Worm (Caenorhabditis elegans) whole organism, L1 larva: Measurements from ENCODE around the gene mes-2.

ENCODE experiments used
- F16B12.6 ChIP-seq: fragments of 150-350 bp; optimal IDR thresholded peaks from 2 replicates; lab custom pipeline; 2014; ENCODE audit warnings: missing biosample characterization, missing genetic modification characterization
- Y116A8C.19 ChIP-seq: sonication (generic microtip); optimal IDR thresholded peaks from 2 replicates; lab custom pipeline; 2016; ENCODE audit warnings: missing compliant biosample characterization, missing genetic modification characterization, borderline replicate concordance
- aly-2 ChIP-seq: fragments of 150-350 bp; optimal IDR thresholded peaks from 2 replicates; lab custom pipeline; 2014; ENCODE audit warnings: missing biosample characterization, missing genetic modification characterization
- ama-1 ChIP-seq: fragments of 150-350 bp; optimal IDR thresholded peaks from 2 replicates; lab custom pipeline; 2014
- ceh-63 ChIP-seq: fragments of 200-800 bp; sonication (Bioruptor generic); optimal IDR thresholded peaks from 2 replicates; lab custom pipeline; 2018; ENCODE audit warnings: mild to moderate bottlenecking, missing genetic modification characterization, missing compliant biosample characterization
- ceh-82 ChIP-seq, 3 experiments: fragments of 150-350 bp in 1 of 3; sonication (generic microtip) in 2 of 3; optimal IDR thresholded peaks; 2 replicates each; lab custom pipeline; 2014 to 2017; ENCODE audit warnings: missing biosample characterization in 3 of 3, missing genetic modification characterization in 3 of 3
- ceh-88 ChIP-seq: fragments of 200-800 bp; sonication (Bioruptor generic); IDR thresholded peaks from 2 replicates; pipeline ENCODE4 v1.3.6; 2022; ENCODE audit warnings: missing genetic modification characterization, missing compliant biosample characterization
- ces-1 ChIP-seq: fragments of 150-350 bp; optimal IDR thresholded peaks from 2 replicates; lab custom pipeline; 2014; ENCODE audit warnings: missing biosample characterization, missing genetic modification reagents, missing genetic modification characterization
- dsc-1 ChIP-seq: sonication (generic microtip); optimal IDR thresholded peaks from 2 replicates; lab custom pipeline; 2016; ENCODE audit warnings: mild to moderate bottlenecking, missing genetic modification characterization, missing compliant biosample characterization
- efl-3 ChIP-seq: fragments of 200-800 bp; sonication (Bioruptor generic); optimal IDR thresholded peaks from 2 replicates; lab custom pipeline; 2018; ENCODE audit warnings: mild to moderate bottlenecking, missing genetic modification characterization, missing compliant biosample characterization
- egl-27 ChIP-seq, 2 experiments: fragments of 150-350 bp in 1 of 2; sonication (generic microtip); optimal IDR thresholded peaks; 3 replicates each; lab custom pipeline; 2017 to 2018; ENCODE audit warnings: missing biosample characterization in 2 of 2, missing genetic modification characterization in 2 of 2, missing genetic modification reagents in 2 of 2
- elt-3 ChIP-seq, 6 experiments: fragments of 150-350 bp in 1 of 6; sonication (generic microtip); optimal IDR thresholded peaks; 2 replicates each; lab custom pipeline; 2017 to 2018; ENCODE audit warnings: missing biosample characterization in 6 of 6, missing genetic modification characterization in 6 of 6, inconsistent platforms in 1 of 6
- ets-5 ChIP-seq: fragments of 200-800 bp; sonication (Bioruptor generic); IDR thresholded peaks from 2 replicates; pipeline ENCODE4 v1.3.6; 2022; ENCODE audit warnings: missing genetic modification characterization, missing compliant biosample characterization
- fkh-4 ChIP-seq: sonication (generic microtip); optimal IDR thresholded peaks from 2 replicates; lab custom pipeline; 2016; ENCODE audit warnings: missing compliant biosample characterization, missing genetic modification characterization, borderline replicate concordance
- fkh-8 ChIP-seq: sonication (generic microtip); optimal IDR thresholded peaks from 2 replicates; lab custom pipeline; 2016; ENCODE audit warnings: mild to moderate bottlenecking, missing genetic modification characterization, missing compliant biosample characterization
- grh-1 ChIP-seq: fragments of 200-800 bp; sonication (Bioruptor generic); IDR thresholded peaks from 2 replicates; pipeline ENCODE4 v1.3.6; 2022; ENCODE audit warnings: missing genetic modification reagents, missing genetic modification characterization, missing compliant biosample characterization
- hpl-2 ChIP-seq: fragments of 150-350 bp; optimal IDR thresholded peaks from 2 replicates; lab custom pipeline; 2014; ENCODE audit warnings: missing biosample characterization, missing genetic modification reagents, missing genetic modification characterization
- jun-1 ChIP-seq: fragments of 150-350 bp; optimal IDR thresholded peaks from 2 replicates; lab custom pipeline; 2014; ENCODE audit warnings: missing biosample characterization, missing genetic modification reagents, missing genetic modification characterization
- lin-15B ChIP-seq: fragments of 150-350 bp; sonication (generic microtip); optimal IDR thresholded peaks from 3 replicates; lab custom pipeline; 2014; ENCODE audit warnings: missing biosample characterization, missing genetic modification characterization
- lir-3 ChIP-seq: sonication (generic microtip); optimal IDR thresholded peaks from 2 replicates; lab custom pipeline; 2016; ENCODE audit warnings: mild to moderate bottlenecking, missing genetic modification characterization, moderate library complexity, missing compliant biosample characterization; ENCODE audit not compliant: poor library complexity
- mab-9 ChIP-seq: fragments of 200-800 bp; sonication (Bioruptor generic); IDR thresholded peaks from 2 replicates; pipeline ENCODE4 v1.3.6; 2022; ENCODE audit warnings: missing genetic modification reagents, missing genetic modification characterization, missing compliant biosample characterization
- mdl-1 ChIP-seq, 2 experiments: fragments of 150-350 bp; optimal IDR thresholded peaks; 2 replicates each; lab custom pipeline; 2014 to 2017; ENCODE audit warnings: missing biosample characterization in 2 of 2, missing genetic modification characterization in 2 of 2, inconsistent platforms in 1 of 2
- mep-1 ChIP-seq: fragments of 150-350 bp; optimal IDR thresholded peaks from 2 replicates; lab custom pipeline; 2014; ENCODE audit warnings: missing biosample characterization, missing genetic modification characterization
- nhr-19 ChIP-seq: fragments of 200-800 bp; sonication (Bioruptor generic); conservative IDR thresholded peaks from 2 replicates; pipeline ENCODE4 v1.3.6; 2022; ENCODE audit warnings: missing genetic modification characterization, missing compliant biosample characterization
- nhr-20 ChIP-seq: sonication (generic microtip); optimal IDR thresholded peaks from 2 replicates; lab custom pipeline; 2016; ENCODE audit warnings: mild to moderate bottlenecking, missing genetic modification characterization, missing compliant biosample characterization
- nhr-47 ChIP-seq: sonication (generic microtip); optimal IDR thresholded peaks from 2 replicates; lab custom pipeline; 2016; ENCODE audit warnings: mild to moderate bottlenecking, missing genetic modification characterization, moderate library complexity, missing compliant biosample characterization
- nhr-76 ChIP-seq: sonication (generic microtip); optimal IDR thresholded peaks from 2 replicates; lab custom pipeline; 2017; ENCODE audit warnings: missing biosample characterization, missing genetic modification characterization
- nhr-77 ChIP-seq: fragments of 150-350 bp; optimal IDR thresholded peaks from 2 replicates; lab custom pipeline; 2014; ENCODE audit warnings: missing biosample characterization, missing genetic modification characterization
- nhr-84 ChIP-seq: sonication (generic microtip); optimal IDR thresholded peaks from 2 replicates; lab custom pipeline; 2017; ENCODE audit warnings: missing biosample characterization, missing genetic modification characterization
- pax-3 ChIP-seq: fragments of 200-800 bp; sonication (Bioruptor generic); optimal IDR thresholded peaks from 2 replicates; lab custom pipeline; 2018; ENCODE audit warnings: mild to moderate bottlenecking, missing genetic modification characterization, moderate library complexity, missing compliant biosample characterization
- skn-1 ChIP-seq: fragments of 150-350 bp; optimal IDR thresholded peaks from 2 replicates; lab custom pipeline; 2014; ENCODE audit warnings: missing biosample characterization, missing genetic modification characterization
- snu-23 ChIP-seq: sonication (generic microtip); optimal IDR thresholded peaks from 2 replicates; lab custom pipeline; 2016; ENCODE audit warnings: missing genetic modification characterization, missing compliant biosample characterization
- sox-4 ChIP-seq: sonication (generic microtip); optimal IDR thresholded peaks from 2 replicates; lab custom pipeline; 2016; ENCODE audit warnings: missing genetic modification characterization, missing compliant biosample characterization
- sptf-1 ChIP-seq: fragments of 150-350 bp; optimal IDR thresholded peaks from 2 replicates; lab custom pipeline; 2014; ENCODE audit warnings: missing biosample characterization, missing genetic modification characterization
- sup-37 ChIP-seq: fragments of 200-800 bp; sonication (Bioruptor generic); optimal IDR thresholded peaks from 2 replicates; lab custom pipeline; 2018; ENCODE audit warnings: mild to moderate bottlenecking, missing genetic modification characterization, missing compliant biosample characterization
- tbx-2 ChIP-seq: sonication (generic microtip); optimal IDR thresholded peaks from 2 replicates; lab custom pipeline; 2016; ENCODE audit warnings: missing genetic modification characterization, missing compliant biosample characterization
- unc-98 ChIP-seq: fragments of 200-800 bp; sonication (Bioruptor generic); IDR thresholded peaks from 2 replicates; pipeline ENCODE4 v1.3.6; 2022; ENCODE audit warnings: missing genetic modification characterization, missing compliant biosample characterization
- zag-1 ChIP-seq: fragments of 150-350 bp; optimal IDR thresholded peaks from 2 replicates; lab custom pipeline; 2014; ENCODE audit warnings: missing biosample characterization, missing genetic modification characterization
- zip-4 ChIP-seq: fragments of 200-800 bp; sonication (Bioruptor generic); optimal IDR thresholded peaks from 2 replicates; lab custom pipeline; 2018; ENCODE audit warnings: mild to moderate bottlenecking, missing genetic modification characterization, moderate library complexity, missing compliant biosample characterization
- ztf-11 ChIP-seq, 2 experiments: sonication (generic microtip); optimal IDR thresholded peaks; 2 replicates each; lab custom pipeline; 2016 to 2017; ENCODE audit warnings: missing genetic modification characterization in 2 of 2, missing biosample characterization in 1 of 2, missing compliant biosample characterization in 1 of 2
- ztf-4 ChIP-seq: fragments of 150-350 bp; optimal IDR thresholded peaks from 2 replicates; lab custom pipeline; 2014; ENCODE audit warnings: missing biosample characterization, missing genetic modification characterization

The mes-2 gene

ce11 chrII:14365182-14365751 is 18.5 kb upstream of the mes-2 start, which contains the start of gene imb-2 (continued):
- no peak for TF ChIP-seq sox-4 (tag; lab: Kevin White, UChicago)
- TF ChIP-seq elt-3 (tag; optimal IDR thresholded peaks at IDR 0.05; lab: Kevin White, UChicago), result no peak
- TF ChIP-seq Y116A8C.19 (tag; lab: Kevin White, UChicago), result no peak
- TF ChIP-seq zag-1 (tag; lab: Kevin White, UChicago), result no peak
- no peak for TF ChIP-seq egl-27 (tag; optimal IDR thresholded peaks at IDR 0.05; lab: Kevin White, UChicago)
- peak in 1 of 3 experiments; percentile 62 for TF ChIP-seq ceh-82 (tag; optimal IDR thresholded peaks at IDR 0.05; lab: Kevin White, UChicago)
- TF ChIP-seq sptf-1 (tag; lab: Kevin White, UChicago), result no peak
- peak; percentile 72 for TF ChIP-seq nhr-77
- no peak for TF ChIP-seq ama-1
- peak; percentile 58 for TF ChIP-seq lin-15B (tag; lab: Kevin White, UChicago)
- no peak for TF ChIP-seq ceh-88
- TF ChIP-seq efl-3 (GFP tag; lab: Kevin White, UChicago), result no peak
- no peak for TF ChIP-seq zip-4 (GFP tag; lab: Kevin White, UChicago)
- no peak for TF ChIP-seq jun-1 (tag; lab: Kevin White, UChicago)
- peak; percentile 34 for TF ChIP-seq dsc-1 (tag; lab: Kevin White, UChicago)
- no peak for TF ChIP-seq mep-1 (tag; lab: Kevin White, UChicago)
- TF ChIP-seq grh-1, result no peak
- no peak for TF ChIP-seq ets-5 (GFP tag; lab: Robert Waterston, UW)
- TF ChIP-seq fkh-8, result peak; percentile 70
- no peak for TF ChIP-seq ztf-11 (tag; optimal IDR thresholded peaks at IDR 0.05; lab: Kevin White, UChicago)
- no peak for TF ChIP-seq pax-3 (tag; lab: Kevin White, UChicago)
- TF ChIP-seq snu-23, result peak; percentile 46
- no peak for TF ChIP-seq nhr-76 (tag; lab: Kevin White, UChicago)
- peak; percentile 46 for TF ChIP-seq nhr-47
- no peak for TF ChIP-seq skn-1 (tag; lab: Kevin White, UChicago)
- no peak for TF ChIP-seq nhr-19
- no peak for TF ChIP-seq fkh-4 (tag; lab: Kevin White, UChicago)
- TF ChIP-seq ces-1, result no peak
- TF ChIP-seq lir-3 (tag; lab: Kevin White, UChicago), result no peak
- no peak for TF ChIP-seq ztf-4
- no peak for TF ChIP-seq aly-2
- TF ChIP-seq nhr-20 (tag; lab: Kevin White, UChicago), result peak; percentile 30
- TF ChIP-seq nhr-84, result no peak
- peak; percentile 51 for TF ChIP-seq F16B12.6 (tag; lab: Kevin White, UChicago)
- TF ChIP-seq mab-9 (GFP tag; lab: Robert Waterston, UW), result no peak
- TF ChIP-seq unc-98 (GFP tag; lab: Robert Waterston, UW), result no peak
- TF ChIP-seq, all 84 proteins: peak for 26

ce11 chrII:14374594-14374993 is 9.2 kb upstream of the mes-2 start:
- no peak for TF ChIP-seq fkh-4 (tag; lab: Kevin White, UChicago)
- TF ChIP-seq sup-37 (GFP tag; lab: Kevin White, UChicago), result no peak
- TF ChIP-seq zag-1 (tag; lab: Kevin White, UChicago), result no peak
- no peak for TF ChIP-seq ceh-63 (GFP tag; lab: Kevin White, UChicago)
- TF ChIP-seq elt-3 (tag; optimal IDR thresholded peaks at IDR 0.05; lab: Kevin White, UChicago), result no peak
- no peak for TF ChIP-seq hpl-2 (GFP tag; lab: Kevin White, UChicago)
- no peak for TF ChIP-seq mdl-1 (tag; optimal IDR thresholded peaks at IDR 0.05; lab: Kevin White, UChicago)
- TF ChIP-seq skn-1 (tag; lab: Kevin White, UChicago), result no peak
- no peak for TF ChIP-seq tbx-2 (tag; lab: Kevin White, UChicago)
